Worm (Caenorhabditis elegans): ENCODE measurements around the gene sgca-1.
A peak's percentile ranks its signal among the peaks of the same experiment; 100 is the strongest.

Gene sgca-1

ce11 chrX:6818036-6818488 lies 28.7 kb upstream of the sgca-1 start, which contains the start of gene dhs-28 (continued):
- TF ChIP-seq tra-1 (GFP tag; IDR thresholded peaks at IDR 0.05) (no peak), mxl-3 (GFP tag; optimal IDR thresholded peaks at IDR 0.05) (peak; percentile 14), spr-1 (tag; optimal IDR thresholded peaks at IDR 0.05) (no peak), zfp-2 (tag; optimal IDR thresholded peaks at IDR 0.05) (no peak), ceh-20 (GFP tag; IDR thresholded peaks at IDR 0.05) (no peak)

ce11 chrX:6813025-6813424 lies 23.7 kb upstream of the sgca-1 start:
- no peak for TF ChIP-seq unc-39 (tag; optimal IDR thresholded peaks at IDR 0.05)
- no peak for TF ChIP-seq nhr-6 (tag; optimal IDR thresholded peaks at IDR 0.05)
- no peak for TF ChIP-seq mxl-3 (GFP tag; optimal IDR thresholded peaks at IDR 0.05)
- no peak for TF ChIP-seq ZK337.2 (GFP tag; IDR thresholded peaks at IDR 0.05)
- peak; percentile 96 for TF ChIP-seq aha-1 (tag)

- TF ChIP-seq mes-2 (tag; optimal IDR thresholded peaks at IDR 0.05; ENCODE audit: poor library complexity, severe bottlenecking): peak; percentile 50
- no peak for TF ChIP-seq daf-16 (GFP tag; optimal IDR thresholded peaks at IDR 0.05)
- TF ChIP-seq daf-16 (tag; optimal IDR thresholded peaks at IDR 0.05): peak; percentile 31
- TF ChIP-seq hmg-1.1 (GFP tag; IDR thresholded peaks at IDR 0.05): 0 out of 2 replicates have a peak, but pooled peaks have one; percentile 30
- peak; percentile 53 for TF ChIP-seq mep-1 (tag; optimal IDR thresholded peaks at IDR 0.05)
- TF ChIP-seq madf-9 (GFP tag; conservative IDR thresholded peaks at IDR 0.05): no peak
- TF ChIP-seq ceh-28 (tag; optimal IDR thresholded peaks at IDR 0.05): no peak
- TF ChIP-seq dve-1 (tag; optimal IDR thresholded peaks at IDR 0.05; ENCODE audit: insufficient read depth): peak; percentile 69
- TF ChIP-seq hlh-11 (tag; optimal IDR thresholded peaks at IDR 0.05): peak; percentile 62
- peak; percentile 26 for TF ChIP-seq pqm-1 (tag; optimal IDR thresholded peaks at IDR 0.05)
- TF ChIP-seq mdl-1 (tag; optimal IDR thresholded peaks at IDR 0.05): peak in 1 of 2 experiments; percentile 31
- peak; percentile 19 for TF ChIP-seq jun-1 (tag; optimal IDR thresholded peaks at IDR 0.05)
- TF ChIP-seq dmd-6 (GFP tag; IDR thresholded peaks at IDR 0.05): peak; percentile 65
- TF ChIP-seq T20F7.1 (GFP tag; optimal IDR thresholded peaks at IDR 0.05): peak; percentile 43
- no peak for TF ChIP-seq dmd-8 (GFP tag; IDR thresholded peaks at IDR 0.05)
- TF ChIP-seq aha-1 (tag): peak; percentile 52
- TF ChIP-seq pha-4 (GFP tag; IDR thresholded peaks at IDR 0.05): peak; percentile 14; the same call in 1 of the 2 replicates
- TF ChIP-seq pha-4 (tag; optimal IDR thresholded peaks at IDR 0.05): no peak
- peak; percentile 80 for TF ChIP-seq nhr-28 (tag; optimal IDR thresholded peaks at IDR 0.05)
- peak; percentile 78 for TF ChIP-seq hlh-30 (tag; optimal IDR thresholded peaks at IDR 0.05; ENCODE audit: insufficient read depth)
- no peak for TF ChIP-seq nhr-6 (tag; optimal IDR thresholded peaks at IDR 0.05)
- TF ChIP-seq nhr-42 (GFP tag; IDR thresholded peaks at IDR 0.05): no peak
- peak; percentile 60 for TF ChIP-seq mxl-3 (GFP tag; optimal IDR thresholded peaks at IDR 0.05)
- no peak for TF ChIP-seq Y48G9A.11 (GFP tag; IDR thresholded peaks at IDR 0.05)
These were observed 19.3 kb upstream of the sgca-1 start for ce11 chrX:6808640-6809039.

ce11 chrX:6808239-6808638 lies 18.9 kb upstream of the sgca-1 start:
- TF ChIP-seq lsy-2 (tag; optimal IDR thresholded peaks at IDR 0.05) (no peak), fkh-10 (GFP tag; optimal IDR thresholded peaks at IDR 0.05) (no peak), aha-1 (tag) (peak; percentile 7), unc-62 (GFP tag; optimal IDR thresholded peaks at IDR 0.05 in 1 of 2) (peak in 1 of 2 experiments; percentile 97), unc-62 (tag; optimal IDR thresholded peaks at IDR 0.05) (no peak), snpc-4 (tag; optimal IDR thresholded peaks at IDR 0.05) (no peak)
